Fruit fly (Drosophila melanogaster): ENCODE measurements around the gene CG14662.

CG14662 gene

dm6 chr3R:4952571-4952929, 31.5 kb downstream of the CG14662 start, which contains the start of gene Ubc6 (continued):
- TF ChIP-seq pan (optimal IDR thresholded peaks at IDR 0.05) (no peak), pan (GFP tag; optimal IDR thresholded peaks at IDR 0.05 in 1 of 2, IDR thresholded peaks at IDR 0.05 in 1 of 2) (no peak), Poxn (GFP tag; IDR thresholded peaks at IDR 0.05) (no peak), CG12104 (GFP tag; optimal IDR thresholded peaks at IDR 0.05) (no peak), zfh1 (GFP tag; IDR thresholded peaks at IDR 0.05) (no peak), Camta (GFP tag; optimal IDR thresholded peaks at IDR 0.05) (peak; percentile 63), Xbp1 (GFP tag; optimal IDR thresholded peaks at IDR 0.05) (peak; percentile 81), BEAF-32 (GFP tag; optimal IDR thresholded peaks at IDR 0.05) (peak; percentile 100), CG6689 (GFP tag; IDR thresholded peaks at IDR 0.05) (no peak), pzg (GFP tag; optimal IDR thresholded peaks at IDR 0.05) (peak; percentile 99), ac (GFP tag; optimal IDR thresholded peaks at IDR 0.05) (no peak), CG7271 (tag; optimal IDR thresholded peaks at IDR 0.05) (no peak), ase (GFP tag; IDR thresholded peaks at IDR 0.05) (no peak), CG12391 (tag; optimal IDR thresholded peaks at IDR 0.05) (peak; percentile 75), Rfx (GFP tag; IDR thresholded peaks at IDR 0.05) (no peak), CG11085 (GFP tag; IDR thresholded peaks at IDR 0.05) (no peak), gsb-n (tag; optimal IDR thresholded peaks at IDR 0.05) (peak; percentile 64), CG42726 (GFP tag; IDR thresholded peaks at IDR 0.05; ENCODE audit: partially characterized antibody) (no peak), CG9932 (GFP tag; IDR thresholded peaks at IDR 0.05) (no peak), mld (GFP tag; IDR thresholded peaks at IDR 0.05; ENCODE audit: partially characterized antibody) (no peak), CG10321 (GFP tag; IDR thresholded peaks at IDR 0.05) (no peak), cg (GFP tag; optimal IDR thresholded peaks at IDR 0.05) (no peak), p53 (GFP tag; optimal IDR thresholded peaks at IDR 0.05) (peak; percentile 84), CG9215 (GFP tag; IDR thresholded peaks at IDR 0.05) (no peak), Dbx (GFP tag; IDR thresholded peaks at IDR 0.05) (no peak), CG11456 (GFP tag; IDR thresholded peaks at IDR 0.05) (no peak), CG43689 (GFP tag; IDR thresholded peaks at IDR 0.05) (no peak), ttk (GFP tag; IDR thresholded peaks at IDR 0.05) (no peak), CG2129 (GFP tag; IDR thresholded peaks at IDR 0.05; ENCODE audit: partially characterized antibody) (no peak), Stat92E (GFP tag; optimal IDR thresholded peaks at IDR 0.05) (no peak), HLHmδ (GFP tag; optimal IDR thresholded peaks at IDR 0.05) (no peak), sim (GFP tag; IDR thresholded peaks at IDR 0.05) (no peak), CG4424 (GFP tag; optimal IDR thresholded peaks at IDR 0.05) (peak; percentile 62), CG2199 (GFP tag; IDR thresholded peaks at IDR 0.05) (no peak), Pdp1 (GFP tag; optimal IDR thresholded peaks at IDR 0.05) (peak; percentile 78 to 79), CG2678 (tag; optimal IDR thresholded peaks at IDR 0.05) (peak; percentile 36), gfzf (GFP tag; optimal IDR thresholded peaks at IDR 0.05) (peak; percentile 74), ATbp (GFP tag; optimal IDR thresholded peaks at IDR 0.05) (peak; percentile 9), CG31365 (tag; optimal IDR thresholded peaks at IDR 0.05) (peak; percentile 13), CG1233 (GFP tag; optimal IDR thresholded peaks at IDR 0.05) (no peak), fd3F (GFP tag; optimal IDR thresholded peaks at IDR 0.05) (peak; percentile 6), CG15601 (tag; optimal IDR thresholded peaks at IDR 0.05) (peak; percentile 63), stc (GFP tag; IDR thresholded peaks at IDR 0.05) (no peak), tap (tag; optimal IDR thresholded peaks at IDR 0.05) (no peak), Sox100B (GFP tag; optimal IDR thresholded peaks at IDR 0.05) (no peak), CG1603 (tag; optimal IDR thresholded peaks at IDR 0.05) (peak; percentile 94), Scr (GFP tag; IDR thresholded peaks at IDR 0.05; ENCODE audit: partially characterized antibody) (no peak), oc (tag; optimal IDR thresholded peaks at IDR 0.05) (peak; percentile 9), shn (GFP tag; optimal IDR thresholded peaks at IDR 0.05) (peak; percentile 76), Atf3 (GFP tag; optimal IDR thresholded peaks at IDR 0.05) (peak; percentile 71), Bdp1 (GFP tag; optimal IDR thresholded peaks at IDR 0.05) (peak; percentile 65)
